Worm (Caenorhabditis elegans): ENCODE results near the gene nspe-2.
"Not testable (repeated sequence)": the region's sequence is repeated elsewhere in the genome, so short reads cannot be mapped to it uniquely, and the experiment has no call there.

Gene nspe-2

ce11 chrII:12626887-12627286 is 7.7 kb upstream of the nspe-2 start, which contains the start of gene nspe-7:
Gene nspe-7, plus strand, starts transcription at chrII:12627187.
- TF ChIP-seq nhr-12 (tag; optimal IDR thresholded peaks at IDR 0.05) (no peak), ceh-43 (GFP tag; optimal IDR thresholded peaks at IDR 0.05) (no peak), snpc-4 (tag; optimal IDR thresholded peaks at IDR 0.05) (no peak), elt-3 (tag; optimal IDR thresholded peaks at IDR 0.05) (no peak), mls-2 (tag; optimal IDR thresholded peaks at IDR 0.05) (no peak), lin-13 (tag; optimal IDR thresholded peaks at IDR 0.05) (no peak), nhr-237 (tag; optimal IDR thresholded peaks at IDR 0.05) (no peak), blmp-1 (tag; optimal IDR thresholded peaks at IDR 0.05) (no peak), drap-1 (GFP tag; optimal IDR thresholded peaks at IDR 0.05) (no peak), mep-1 (tag; optimal IDR thresholded peaks at IDR 0.05) (no peak), zip-8 (tag; optimal IDR thresholded peaks at IDR 0.05) (no peak), elt-1 (tag; optimal IDR thresholded peaks at IDR 0.05; ENCODE audit: borderline replicate concordance, insufficient read depth) (no peak), sem-2 (GFP tag; optimal IDR thresholded peaks at IDR 0.05) (no peak), ceh-83 (GFP tag; optimal IDR thresholded peaks at IDR 0.05) (no peak), cnd-1 (tag; optimal IDR thresholded peaks at IDR 0.05) (no peak), sptf-1 (tag; optimal IDR thresholded peaks at IDR 0.05) (no peak), hlh-1 (tag; optimal IDR thresholded peaks at IDR 0.05) (no peak)

ce11 chrII:12626120-12626624 is 7.0 kb upstream of the nspe-2 start:
- no peak for TF ChIP-seq blmp-1 (tag; optimal IDR thresholded peaks at IDR 0.05)
- TF ChIP-seq hlh-1 (tag; optimal IDR thresholded peaks at IDR 0.05) = no peak

- TF ChIP-seq drap-1 (GFP tag; optimal IDR thresholded peaks at IDR 0.05) (no peak), nhr-2 (tag; optimal IDR thresholded peaks at IDR 0.05) (no peak), lsy-2 (tag; optimal IDR thresholded peaks at IDR 0.05) (no peak), unc-120 (tag; optimal IDR thresholded peaks at IDR 0.05; ENCODE audit: poor library complexity, severe bottlenecking) (no peak), ceh-43 (GFP tag; optimal IDR thresholded peaks at IDR 0.05) (no peak), ztf-11 (tag; optimal IDR thresholded peaks at IDR 0.05) (no peak), lin-13 (tag; optimal IDR thresholded peaks at IDR 0.05) (no peak), mls-2 (tag; optimal IDR thresholded peaks at IDR 0.05) (no peak), lin-32 (GFP tag; optimal IDR thresholded peaks at IDR 0.05) (no peak), elt-3 (tag; optimal IDR thresholded peaks at IDR 0.05) (no peak), flh-1 (GFP tag; optimal IDR thresholded peaks at IDR 0.05) (no peak), zip-8 (tag; optimal IDR thresholded peaks at IDR 0.05) (no peak)
These were observed 6.5 kb upstream of the nspe-2 start for ce11 chrII:12625673-12626072.

DNA sequence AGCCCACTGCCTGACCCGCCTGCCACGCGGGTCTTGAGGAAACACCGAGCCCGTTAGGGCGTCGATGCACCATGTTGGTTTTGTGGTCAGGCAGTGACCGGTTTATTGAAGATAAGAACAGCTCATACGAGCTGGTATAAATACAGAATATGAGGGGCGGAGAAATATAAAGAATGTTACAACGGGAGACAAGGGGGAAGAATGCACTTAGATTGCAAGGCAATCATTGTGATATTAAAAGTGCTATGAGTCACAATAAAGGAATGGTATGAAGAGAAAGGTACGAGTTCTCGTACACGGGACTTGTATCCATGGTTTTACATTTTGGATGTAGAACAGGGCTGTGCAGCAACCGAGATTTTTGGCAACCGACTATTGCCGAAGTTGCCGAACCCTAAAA is 5.2 kb upstream of the nspe-2 start, which contains the start of gene Y38E10A.14:
Gene Y38E10A.14, minus strand, starts transcription at position 101 of the 400 bp plus-strand sequence.
- not testable (repeated sequence) for TF ChIP-seq nhr-76 (tag; optimal IDR thresholded peaks at IDR 0.05); nhr-237 (tag; optimal IDR thresholded peaks at IDR 0.05); lin-32 (GFP tag; optimal IDR thresholded peaks at IDR 0.05)

- TF ChIP-seq tbx-8 (GFP tag; optimal IDR thresholded peaks at IDR 0.05) = no peak
- no peak for TF ChIP-seq bed-3 (GFP tag; optimal IDR thresholded peaks at IDR 0.05)
These were observed 3.7 kb upstream of the nspe-2 start for ce11 chrII:12622843-12623242.

DNA sequence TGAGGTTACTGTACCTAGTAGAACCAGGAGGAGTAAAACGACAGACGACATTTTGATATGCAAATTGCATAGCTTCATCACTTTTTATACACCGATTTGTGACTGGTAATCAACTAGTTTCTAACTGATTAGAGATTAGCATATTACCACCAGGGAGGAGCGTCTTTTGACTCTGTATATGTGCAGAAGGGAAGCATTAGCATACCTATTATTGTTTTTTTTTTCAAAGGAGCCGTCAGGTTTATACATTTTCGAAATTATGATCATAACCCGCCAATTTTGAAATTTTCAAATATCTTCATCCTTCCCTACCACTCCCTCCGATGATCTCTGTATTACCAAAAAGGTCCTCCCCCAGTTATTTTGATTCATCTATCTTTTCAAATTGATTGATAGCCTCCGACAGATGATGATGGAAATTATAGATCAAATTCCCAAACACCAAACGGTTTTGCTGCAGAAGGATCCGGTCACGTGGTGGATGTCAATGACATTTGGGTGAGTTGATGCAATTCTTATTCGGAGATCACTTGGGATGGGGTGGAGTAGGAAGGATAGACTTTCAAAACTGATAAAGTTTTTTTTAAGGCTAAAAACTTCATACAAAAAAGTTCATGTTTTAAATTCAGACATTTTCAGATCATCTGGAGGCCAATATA is 2.8 kb upstream of the nspe-2 start, which contains the start of gene nspe-8:
Gene nspe-8, minus strand, starts transcription at position 51 of the 659 bp plus-strand sequence.
- TF ChIP-seq mep-1 (tag; optimal IDR thresholded peaks at IDR 0.05) = no peak
- no peak for TF ChIP-seq sem-2 (GFP tag; optimal IDR thresholded peaks at IDR 0.05)
- TF ChIP-seq sptf-1 (tag; optimal IDR thresholded peaks at IDR 0.05) = no peak
- TF ChIP-seq unc-120 (tag; optimal IDR thresholded peaks at IDR 0.05; ENCODE audit: poor library complexity, severe bottlenecking) = no peak
- no peak for TF ChIP-seq drap-1 (GFP tag; optimal IDR thresholded peaks at IDR 0.05)
- TF ChIP-seq cnd-1 (tag; optimal IDR thresholded peaks at IDR 0.05) = no peak
- TF ChIP-seq nhr-12 (tag; optimal IDR thresholded peaks at IDR 0.05) = no peak
- TF ChIP-seq M03D4.4 (tag; optimal IDR thresholded peaks at IDR 0.05) = no peak
- no peak for TF ChIP-seq zip-8 (tag; optimal IDR thresholded peaks at IDR 0.05)
- no peak for TF ChIP-seq unc-39 (tag; optimal IDR thresholded peaks at IDR 0.05)
- TF ChIP-seq snpc-4 (tag; optimal IDR thresholded peaks at IDR 0.05) = no peak
- no peak for TF ChIP-seq lin-32 (GFP tag; optimal IDR thresholded peaks at IDR 0.05)
- no peak for TF ChIP-seq nhr-28 (tag; optimal IDR thresholded peaks at IDR 0.05)
- no peak for TF ChIP-seq bed-3 (GFP tag; optimal IDR thresholded peaks at IDR 0.05)
- no peak for TF ChIP-seq nhr-76 (tag; optimal IDR thresholded peaks at IDR 0.05)
